Fruit fly (Drosophila melanogaster) whole organism, embryonic: ENCODE measurements around the gene Vti1a.

Source experiments
- Asciz ChIP-seq: fragments of 200-800 bp; sonication (Bioruptor generic); optimal IDR thresholded peaks from 2 replicates; lab custom pipeline; 2017; ENCODE audit warnings: missing biosample characterization, mild to moderate bottlenecking, missing genetic modification characterization, missing genetic modification reagents
- CG12155 ChIP-seq: fragments of 200-800 bp; sonication (Bioruptor generic); optimal IDR thresholded peaks from 3 replicates; lab custom pipeline; 2016; ENCODE audit warnings: missing biosample characterization, missing genetic modification characterization
- CG12769 ChIP-seq: fragments of 200-800 bp; sonication (Bioruptor generic); optimal IDR thresholded peaks from 2 replicates; lab custom pipeline; 2019; ENCODE audit warnings: missing biosample characterization, mild to moderate bottlenecking, missing genetic modification characterization, moderate library complexity
- CG13296 ChIP-seq: fragments of 200-800 bp; sonication (Bioruptor generic); optimal IDR thresholded peaks from 3 replicates; lab custom pipeline; 2018; ENCODE audit warnings: missing biosample characterization, mild to moderate bottlenecking, missing genetic modification characterization
- CG15269 ChIP-seq: fragments of 200-800 bp; sonication (Bioruptor generic); optimal IDR thresholded peaks from 2 replicates; lab custom pipeline; 2018; ENCODE audit warnings: missing biosample characterization, mild to moderate bottlenecking, missing genetic modification characterization, moderate library complexity
- CG15479 ChIP-seq: fragments of 200-800 bp; sonication (Bioruptor generic); optimal IDR thresholded peaks from 3 replicates; lab custom pipeline; 2019; ENCODE audit warnings: missing biosample characterization, mild to moderate bottlenecking, missing genetic modification characterization, moderate library complexity
- CG16779 ChIP-seq: fragments of 200-800 bp; sonication (Bioruptor generic); IDR thresholded peaks from 2 replicates; pipeline ENCODE4 v1.3.6; 2022; ENCODE audit warnings: missing biosample characterization, missing genetic modification characterization
- CG17186 ChIP-seq: fragments of 200-800 bp; sonication (Bioruptor generic); optimal IDR thresholded peaks from 3 replicates; lab custom pipeline; 2017; ENCODE audit warnings: missing biosample characterization, missing genetic modification reagents, missing genetic modification characterization
- CG18011 ChIP-seq: fragments of 200-800 bp; sonication (Bioruptor generic); optimal IDR thresholded peaks from 2 replicates; lab custom pipeline; 2017; ENCODE audit warnings: missing biosample characterization, missing genetic modification characterization, mild to moderate bottlenecking, moderate library complexity, missing genotype
- CG18262 ChIP-seq: fragments of 200-800 bp; optimal IDR thresholded peaks from 3 replicates; lab custom pipeline; 2019; ENCODE audit warnings: missing biosample characterization, mild to moderate bottlenecking, missing genetic modification characterization, moderate library complexity
- CG2875 ChIP-seq: fragments of 200-800 bp; sonication (Bioruptor generic); optimal IDR thresholded peaks from 2 replicates; lab custom pipeline; 2017; ENCODE audit warnings: missing biosample characterization, mild to moderate bottlenecking, missing genetic modification characterization, missing genetic modification reagents
- CG30431 ChIP-seq: fragments of 200-800 bp; sonication (Bioruptor generic); optimal IDR thresholded peaks from 2 replicates; lab custom pipeline; 2017; ENCODE audit warnings: missing biosample characterization, missing genetic modification characterization
- CG3163 ChIP-seq: fragments of 200-800 bp; sonication (Bioruptor generic); optimal IDR thresholded peaks from 3 replicates; lab custom pipeline; 2016; ENCODE audit warnings: missing biosample characterization, missing genetic modification characterization
- CG7372 ChIP-seq: fragments of 200-800 bp; sonication (Bioruptor generic); IDR thresholded peaks from 2 replicates; pipeline ENCODE4 v1.3.6; 2022; ENCODE audit warnings: missing biosample characterization, missing genetic modification characterization
- CG7556 ChIP-seq: fragments of 200-800 bp; sonication (Bioruptor generic); optimal IDR thresholded peaks from 2 replicates; lab custom pipeline; 2017; ENCODE audit warnings: missing biosample characterization, mild to moderate bottlenecking, missing genetic modification characterization
- CG7987 ChIP-seq: fragments of 200-800 bp; sonication (Bioruptor generic); optimal IDR thresholded peaks from 2 replicates; lab custom pipeline; 2018; ENCODE audit warnings: missing biosample characterization, mild to moderate bottlenecking, missing genetic modification characterization, moderate library complexity
- CG9215 ChIP-seq: fragments of 200-800 bp; sonication (Bioruptor generic); IDR thresholded peaks from 2 replicates; pipeline ENCODE4 v1.3.6; 2022; ENCODE audit warnings: missing biosample characterization, missing genetic modification characterization
- CG9876 ChIP-seq: fragments of 200-800 bp; sonication (Bioruptor generic); optimal IDR thresholded peaks from 2 replicates; lab custom pipeline; 2016; ENCODE audit warnings: missing biosample characterization, missing genetic modification characterization
- CHES-1-like ChIP-seq: fragments of 200-800 bp; sonication (Bioruptor generic); optimal IDR thresholded peaks from 2 replicates; lab custom pipeline; 2016; ENCODE audit warnings: missing biosample characterization, missing genetic modification characterization
- D ChIP-seq, 2 experiments: fragments of 200-800 bp in 1 of 2; fragments of >200 bp in 1 of 2; sonication (Bioruptor generic) in 1 of 2; optimal IDR thresholded peaks; 2 replicates in 1 of 2; 3 replicates in 1 of 2; lab custom pipeline; 2017; ENCODE audit warnings: mild to moderate bottlenecking in 1 of 2, missing biosample characterization in 1 of 2, missing genetic modification characterization in 1 of 2, missing genetic modification reagents in 1 of 2
- HLH3B ChIP-seq: fragments of 200-800 bp; sonication (Bioruptor generic); IDR thresholded peaks from 2 replicates; pipeline ENCODE4 v1.3.6; 2022; ENCODE audit warnings: missing biosample characterization, missing genetic modification characterization
- Hey ChIP-seq: fragments of 200-800 bp; sonication (Bioruptor generic); optimal IDR thresholded peaks from 3 replicates; lab custom pipeline; 2018; ENCODE audit warnings: missing biosample characterization, mild to moderate bottlenecking, missing genetic modification characterization
- Hmr ChIP-seq: fragments of 200-800 bp; sonication (Bioruptor generic); optimal IDR thresholded peaks from 3 replicates; lab custom pipeline; 2017; ENCODE audit warnings: mild to moderate bottlenecking, missing biosample characterization, missing genetic modification reagents, missing genetic modification characterization
- MBD-R2 ChIP-seq: fragments of 200-800 bp; sonication (Bioruptor generic); IDR thresholded peaks from 2 replicates; pipeline ENCODE4 v1.3.6; 2022; ENCODE audit warnings: missing biosample characterization, missing genetic modification characterization
- Med ChIP-seq: fragments of 200-800 bp; sonication (Bioruptor generic); peaks from one replicate; lab custom pipeline; 2016; ENCODE audit warnings: missing biosample characterization, missing genetic modification characterization, mild to moderate bottlenecking, inconsistent platforms, moderate library complexity
- Vsx1 ChIP-seq: fragments of 200-800 bp; sonication (Bioruptor generic); optimal IDR thresholded peaks from 2 replicates; lab custom pipeline; 2017; ENCODE audit warnings: missing biosample characterization, mild to moderate bottlenecking, missing genetic modification characterization, missing genetic modification reagents
- ab ChIP-seq: fragments of 200-800 bp; sonication (Bioruptor generic); optimal IDR thresholded peaks from 2 replicates; lab custom pipeline; 2016; ENCODE audit warnings: missing biosample characterization, missing genetic modification characterization
- ap ChIP-seq: fragments of 200-800 bp; sonication (Bioruptor generic); IDR thresholded peaks from 2 replicates; pipeline ENCODE4 v1.3.6; 2022; ENCODE audit warnings: missing biosample characterization, missing genetic modification characterization
- cg ChIP-seq: fragments of 200-800 bp; sonication (Bioruptor generic); optimal IDR thresholded peaks from 3 replicates; lab custom pipeline; 2019; ENCODE audit warnings: missing biosample characterization, mild to moderate bottlenecking, missing genetic modification characterization, moderate library complexity
- chif ChIP-seq, 2 experiments: fragments of 200-800 bp; sonication (Bioruptor generic); optimal IDR thresholded peaks; 3 replicates each; lab custom pipeline; 2016; ENCODE audit warnings: missing biosample characterization in 2 of 2, missing genetic modification characterization in 2 of 2
- ci ChIP-seq: fragments of 200-800 bp; sonication (Bioruptor generic); IDR thresholded peaks from 3 replicates; pipeline ENCODE4 v1.3.6; 2022; ENCODE audit warnings: missing biosample characterization, missing genetic modification characterization
- croc ChIP-seq: fragments of 200-800 bp; sonication (Bioruptor generic); conservative IDR thresholded peaks from 3 replicates; pipeline ENCODE4 v1.3.6; 2022; ENCODE audit warnings: missing biosample characterization, missing genetic modification characterization
- dan ChIP-seq: fragments of 200-800 bp; sonication (Bioruptor generic); IDR thresholded peaks from 2 replicates; pipeline ENCODE4 v1.3.6; 2022; ENCODE audit warnings: missing biosample characterization, missing genetic modification characterization
- emc ChIP-seq: fragments of 200-800 bp; sonication (Bioruptor generic); optimal IDR thresholded peaks from 2 replicates; lab custom pipeline; 2016; ENCODE audit warnings: missing biosample characterization, missing genetic modification characterization
- en ChIP-seq: fragments of 200-800 bp; sonication (Bioruptor generic); optimal IDR thresholded peaks from 2 replicates; lab custom pipeline; 2016; ENCODE audit warnings: missing biosample characterization, missing genetic modification characterization
- ewg ChIP-seq: fragments of 200-800 bp; sonication (Bioruptor generic); optimal IDR thresholded peaks from 3 replicates; lab custom pipeline; 2017; ENCODE audit warnings: mild to moderate bottlenecking, missing biosample characterization, missing genetic modification reagents, missing genetic modification characterization
- eyg ChIP-seq: fragments of 200-800 bp; sonication (Bioruptor generic); optimal IDR thresholded peaks from 3 replicates; lab custom pipeline; 2016; ENCODE audit warnings: missing biosample characterization, missing genetic modification characterization
- fd64A ChIP-seq: fragments of 200-800 bp; sonication (Bioruptor generic); optimal IDR thresholded peaks from 3 replicates; lab custom pipeline; 2018; ENCODE audit warnings: missing biosample characterization, mild to moderate bottlenecking, missing genetic modification characterization
- fd96Cb ChIP-seq: fragments of 200-800 bp; sonication (Bioruptor generic); optimal IDR thresholded peaks from 2 replicates; lab custom pipeline; 2018; ENCODE audit warnings: missing biosample characterization, mild to moderate bottlenecking, missing genetic modification characterization, moderate library complexity
- lov ChIP-seq, 2 experiments: fragments of 200-800 bp in 1 of 2; fragments of >200 bp in 1 of 2; sonication (Bioruptor generic) in 1 of 2; IDR thresholded peaks in 1 of 2; optimal IDR thresholded peaks in 1 of 2; 2 replicates in 1 of 2; 3 replicates in 1 of 2; pipeline versions ENCODE4 v1.3.6 to Lab custom; 2017 to 2022; ENCODE audit warnings: missing biosample characterization in 1 of 2, missing genetic modification characterization in 1 of 2
- maf-S ChIP-seq: fragments of 200-800 bp; sonication (Bioruptor generic); optimal IDR thresholded peaks from 2 replicates; lab custom pipeline; 2016; ENCODE audit warnings: missing biosample characterization, missing genetic modification characterization
- org-1 ChIP-seq: fragments of 200-800 bp; sonication (Bioruptor generic); optimal IDR thresholded peaks from 2 replicates; lab custom pipeline; 2017; ENCODE audit warnings: missing biosample characterization, missing genetic modification characterization
- peb ChIP-seq: fragments of 200-800 bp; sonication (Bioruptor generic); IDR thresholded peaks from 2 replicates; pipeline ENCODE4 v1.3.6; 2022; ENCODE audit warnings: missing biosample characterization, missing genetic modification characterization
- pnt ChIP-seq: fragments of 200-800 bp; sonication (Bioruptor generic); optimal IDR thresholded peaks from 3 replicates; lab custom pipeline; 2016; ENCODE audit warnings: missing biosample characterization, missing genetic modification characterization
- scrt ChIP-seq: fragments of 200-800 bp; sonication (Bioruptor generic); optimal IDR thresholded peaks from 2 replicates; lab custom pipeline; 2018; ENCODE audit warnings: missing biosample characterization, mild to moderate bottlenecking, missing genetic modification characterization, moderate library complexity
- sens ChIP-seq: fragments of 200-800 bp; sonication (Bioruptor generic); peaks from one replicate; lab custom pipeline; 2016; ENCODE audit warnings: missing biosample characterization, missing genetic modification characterization
- sr ChIP-seq: fragments of 200-800 bp; sonication (Bioruptor generic); IDR thresholded peaks from 3 replicates; pipeline ENCODE4 v1.3.6; 2022; ENCODE audit warnings: missing biosample characterization, missing genetic modification characterization
- zf30C ChIP-seq: fragments of 200-800 bp; sonication (Bioruptor generic); optimal IDR thresholded peaks from 3 replicates; lab custom pipeline; 2018; ENCODE audit warnings: missing biosample characterization, mild to moderate bottlenecking, missing genetic modification characterization

The Vti1a gene

DNA sequence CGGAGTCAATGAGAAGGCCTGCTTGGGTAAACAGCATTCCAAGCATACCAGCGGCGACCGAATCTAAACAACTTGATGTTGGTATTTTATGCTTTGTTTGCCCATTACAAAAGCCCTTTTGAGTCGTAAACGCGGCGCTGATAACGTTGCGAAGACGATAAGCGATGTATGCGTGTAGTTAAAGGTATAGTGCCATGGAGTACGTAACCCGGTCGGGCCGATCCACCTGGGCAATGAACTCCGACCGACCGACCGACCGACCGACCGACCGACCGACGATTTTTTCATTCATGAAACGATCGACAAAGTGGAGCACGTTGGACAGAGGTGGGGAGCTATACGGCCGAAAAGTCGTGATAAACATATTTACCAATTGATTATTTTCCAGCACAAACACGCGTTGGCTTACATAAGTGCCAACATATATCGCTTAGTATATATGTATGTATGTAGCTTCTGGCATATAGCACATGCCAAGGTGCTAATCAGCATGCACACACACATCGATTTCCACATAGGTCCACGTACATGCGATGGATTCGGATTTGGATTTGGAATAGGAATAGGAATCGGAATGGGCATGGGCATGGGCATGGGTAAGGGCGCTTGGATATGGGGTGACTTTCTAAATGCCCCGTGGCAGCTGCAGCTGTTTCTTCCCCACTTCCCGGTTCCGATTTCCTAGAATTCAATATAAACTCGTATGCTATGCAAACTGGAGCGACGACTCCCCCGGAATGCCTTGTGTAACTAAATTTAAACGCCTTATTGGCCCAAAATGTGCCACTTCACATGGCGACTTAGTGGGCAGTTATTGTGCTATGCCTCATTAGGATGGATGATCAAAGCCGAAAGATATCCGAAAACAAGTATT, 49.6 kb downstream of the Vti1a start (continued):
- TF ChIP-seq sens (GFP tag; lab: Kevin White, UChicago) = peak; percentile 88
- TF ChIP-seq ci (GFP tag; lab: Robert Waterston, UW) = peak; percentile 69; the same call in 1 of the 3 replicates
- TF ChIP-seq CG13296 = peak; percentile 66
- no peak for TF ChIP-seq CG16779
- no peak for TF ChIP-seq dan (GFP tag; lab: Robert Waterston, UW)
- 0 out of 2 replicates have a peak, but pooled peaks have one; percentile 2 for TF ChIP-seq ap (GFP tag; lab: Robert Waterston, UW)
- TF ChIP-seq CG7556 = peak; percentile 18
- TF ChIP-seq CG9215 = no peak
- no peak for TF ChIP-seq CG15479 (GFP tag; lab: Kevin White, UChicago)
- no peak for TF ChIP-seq emc (GFP tag; lab: Kevin White, UChicago)
- peak; percentile 44 for TF ChIP-seq CG7987 (GFP tag; lab: Kevin White, UChicago)
- TF ChIP-seq CHES-1-like = peak; percentile 30
- no peak for TF ChIP-seq CG7372 (GFP tag; lab: Robert Waterston, UW)
- peak; percentile 33; the same call in 1 of the 3 replicates for TF ChIP-seq sr (GFP tag; lab: Robert Waterston, UW)
- peak; percentile 52 for TF ChIP-seq Hey (tag; lab: Kevin White, UChicago)
- peak; percentile 45 for TF ChIP-seq Vsx1
- TF ChIP-seq cg (GFP tag; lab: Kevin White, UChicago) = peak; percentile 56
- TF ChIP-seq CG18262 = no peak
- TF ChIP-seq CG12769 (tag; lab: Kevin White, UChicago) = peak; percentile 67
- no peak for TF ChIP-seq eyg (GFP tag; lab: Kevin White, UChicago)
- no peak for TF ChIP-seq MBD-R2
- TF ChIP-seq en (GFP tag; lab: Kevin White, UChicago) = no peak
- no peak for TF ChIP-seq CG9876 (GFP tag; lab: Kevin White, UChicago)
- no peak for TF ChIP-seq zf30C
- no peak for TF ChIP-seq CG2875 (GFP tag; lab: Kevin White, UChicago)
- TF ChIP-seq HLH3B (GFP tag; lab: Robert Waterston, UW) = peak; percentile 5; the same call in 1 of the 2 replicates
- TF ChIP-seq Med (GFP tag; lab: Kevin White, UChicago) = peak; percentile 79
- TF ChIP-seq croc (GFP tag; lab: Robert Waterston, UW) = no peak
- no peak for TF ChIP-seq ab (GFP tag; lab: Kevin White, UChicago)
- TF ChIP-seq scrt = no peak
- TF ChIP-seq CG17186 (GFP tag; lab: Kevin White, UChicago) = no peak
- peak; percentile 22 for TF ChIP-seq CG15269 (tag; lab: Kevin White, UChicago)
- no peak for TF ChIP-seq lov (optimal IDR thresholded peaks at IDR 0.05; lab: Kevin White, UChicago)
- peak; percentile 40; the same call in 1 of the 3 replicates for TF ChIP-seq lov (GFP tag; IDR thresholded peaks at IDR 0.05; lab: Robert Waterston, UW)
- no peak for TF ChIP-seq CG18011 (GFP tag; lab: Kevin White, UChicago)
- TF ChIP-seq Hmr (GFP tag; lab: Kevin White, UChicago) = peak; percentile 17
- peak; percentile 41 for TF ChIP-seq org-1 (GFP tag; lab: Kevin White, UChicago)
- TF ChIP-seq fd64A (GFP tag; lab: Kevin White, UChicago) = peak; percentile 65
- no peak for TF ChIP-seq D (optimal IDR thresholded peaks at IDR 0.05; lab: Kevin White, UChicago)
- TF ChIP-seq D (GFP tag; optimal IDR thresholded peaks at IDR 0.05; lab: Kevin White, UChicago) = no peak
- no peak for TF ChIP-seq chif (GFP tag; optimal IDR thresholded peaks at IDR 0.05; lab: Kevin White, UChicago)
- TF ChIP-seq maf-S (GFP tag; lab: Kevin White, UChicago) = no peak
- TF ChIP-seq fd96Cb (tag; lab: Kevin White, UChicago) = no peak
- no peak for TF ChIP-seq ewg (GFP tag; lab: Kevin White, UChicago)
- TF ChIP-seq peb (GFP tag; lab: Robert Waterston, UW) = 0 out of 2 replicates have a peak, but pooled peaks have one; percentile 4
- no peak for TF ChIP-seq pnt
- TF ChIP-seq Asciz (GFP tag; lab: Kevin White, UChicago) = no peak
- no peak for TF ChIP-seq CG12155 (GFP tag; lab: Kevin White, UChicago)
- TF ChIP-seq CG30431 = no peak
- peak; percentile 18 for TF ChIP-seq CG3163
